Worm (Caenorhabditis elegans) whole organism, L4 larva: ENCODE data around the gene lsd-1.

ENCODE experiments used
- F44E2.7 ChIP-seq: fragments of 200-800 bp; sonication (Bioruptor generic); IDR thresholded peaks from 2 replicates; pipeline ENCODE4 v2.1.2; 2022; ENCODE audit warnings: missing genetic modification characterization, missing compliant biosample characterization
- Y105C5A.15 ChIP-seq: fragments of 200-800 bp; sonication (Bioruptor generic); IDR thresholded peaks from 2 replicates; pipeline ENCODE4 v1.3.6; 2022; ENCODE audit warnings: missing genetic modification characterization, missing compliant biosample characterization
- Y48G9A.11 ChIP-seq: fragments of 200-800 bp; sonication (Bioruptor generic); IDR thresholded peaks from 2 replicates; pipeline ENCODE4 v1.3.6; 2022; ENCODE audit warnings: missing genetic modification reagents, missing genetic modification characterization, missing compliant biosample characterization
- ZK546.5 ChIP-seq, 2 experiments: sonication (generic microtip); optimal IDR thresholded peaks; 2 replicates each; lab custom pipeline; 2017; ENCODE audit warnings: missing biosample characterization in 2 of 2, missing genetic modification characterization in 2 of 2
- aha-1 ChIP-seq: fragments of 150-350 bp; peaks from one replicate; lab custom pipeline; 2014; ENCODE audit warnings: missing biosample characterization, missing genetic modification characterization
- ama-1 ChIP-seq: fragments of 150-350 bp; optimal IDR thresholded peaks from 2 replicates; lab custom pipeline; 2014; ENCODE audit warnings: inconsistent platforms, mixed read lengths
- ceh-82 ChIP-seq: sonication (generic microtip); optimal IDR thresholded peaks from 2 replicates; lab custom pipeline; 2017; ENCODE audit warnings: missing biosample characterization, missing genetic modification characterization
- cey-2 ChIP-seq: sonication (generic microtip); optimal IDR thresholded peaks from 3 replicates; lab custom pipeline; 2017; ENCODE audit warnings: missing genetic modification characterization, mild to moderate bottlenecking, missing compliant biosample characterization, antibody characterized with exemption, borderline replicate concordance; ENCODE audit not compliant: insufficient read depth
- daf-16 ChIP-seq, 3 experiments: sonication (generic microtip); optimal IDR thresholded peaks; 2 replicates each; lab custom pipeline; 2016 to 2017; ENCODE audit warnings: missing genetic modification characterization in 3 of 3, missing genetic modification reagents in 3 of 3, mild to moderate bottlenecking in 2 of 3, missing compliant biosample characterization in 2 of 3, missing biosample characterization in 1 of 3, moderate library complexity in 1 of 3
- daf-8 ChIP-seq: fragments of 200-800 bp; sonication (Bioruptor generic); IDR thresholded peaks from 2 replicates; pipeline ENCODE4 v1.3.6; 2022; ENCODE audit warnings: missing genetic modification characterization, missing compliant biosample characterization
- dmd-6 ChIP-seq: fragments of 200-800 bp; sonication (Bioruptor generic); IDR thresholded peaks from 2 replicates; pipeline ENCODE4 v1.3.6; 2022; ENCODE audit warnings: missing genetic modification reagents, missing genetic modification characterization, missing compliant biosample characterization
- duxl-1 ChIP-seq: sonication (generic microtip); optimal IDR thresholded peaks from 2 replicates; lab custom pipeline; 2016; ENCODE audit warnings: mild to moderate bottlenecking, missing genetic modification characterization, moderate library complexity, missing compliant biosample characterization; ENCODE audit not compliant: poor library complexity
- dve-1 ChIP-seq: sonication (generic microtip); optimal IDR thresholded peaks from 2 replicates; lab custom pipeline; 2017; ENCODE audit warnings: antibody characterized with exemption, mild to moderate bottlenecking, missing genetic modification characterization, missing compliant biosample characterization; ENCODE audit not compliant: insufficient read depth
- hif-1 ChIP-seq, 2 experiments: sonication (generic microtip); optimal IDR thresholded peaks; 2 replicates each; lab custom pipeline; 2016 to 2017; ENCODE audit warnings: missing compliant biosample characterization in 2 of 2, missing genetic modification characterization in 2 of 2, missing genetic modification reagents in 2 of 2, missing genotype in 2 of 2, mild to moderate bottlenecking in 1 of 2
- hlh-11 ChIP-seq: fragments of 200-800 bp; sonication (Bioruptor generic); optimal IDR thresholded peaks from 2 replicates; lab custom pipeline; 2018; ENCODE audit warnings: mild to moderate bottlenecking, missing genetic modification characterization, missing compliant biosample characterization
- lin-1 ChIP-seq: fragments of 200-800 bp; sonication (Bioruptor generic); IDR thresholded peaks from 2 replicates; pipeline ENCODE4 v1.3.6; 2022; ENCODE audit warnings: missing genetic modification reagents, missing genetic modification characterization, missing compliant biosample characterization
- lin-15B ChIP-seq: fragments of 150-350 bp; sonication (generic microtip); optimal IDR thresholded peaks from 3 replicates; lab custom pipeline; 2014; ENCODE audit warnings: missing biosample characterization, missing genetic modification characterization
- lin-29 ChIP-seq: fragments of 200-800 bp; sonication (Bioruptor generic); IDR thresholded peaks from 2 replicates; pipeline ENCODE4 v1.3.6; 2022; ENCODE audit warnings: missing genetic modification reagents, missing genetic modification characterization, missing compliant biosample characterization
- lin-38 ChIP-seq: fragments of 200-800 bp; sonication (Bioruptor generic); IDR thresholded peaks from 2 replicates; pipeline ENCODE4 v1.3.6; 2022; ENCODE audit warnings: missing genetic modification reagents, missing genetic modification characterization, missing compliant biosample characterization
- lin-39 ChIP-seq: fragments of 150-350 bp; optimal IDR thresholded peaks from 2 replicates; lab custom pipeline; 2014; ENCODE audit warnings: missing biosample characterization, missing genetic modification reagents, missing genetic modification characterization
- lsy-2 ChIP-seq, 2 experiments: fragments of 150-350 bp in 1 of 2; sonication (generic microtip) in 1 of 2; optimal IDR thresholded peaks; 2 replicates each; lab custom pipeline; 2014 to 2017; ENCODE audit warnings: missing biosample characterization in 2 of 2, missing genetic modification characterization in 2 of 2
- madf-5 ChIP-seq, 2 experiments: fragments of 200-800 bp; sonication (Bioruptor generic); IDR thresholded peaks; 2 replicates each; pipeline ENCODE4 v1.3.6; 2022; ENCODE audit warnings: missing compliant biosample characterization in 2 of 2, missing genetic modification characterization in 2 of 2
- mep-1 ChIP-seq: fragments of 150-350 bp; sonication (generic microtip); optimal IDR thresholded peaks from 3 replicates; lab custom pipeline; 2014; ENCODE audit warnings: missing biosample characterization, missing genetic modification characterization
- nhr-102 ChIP-seq: sonication (generic microtip); optimal IDR thresholded peaks from 2 replicates; lab custom pipeline; 2016; ENCODE audit warnings: mild to moderate bottlenecking, missing genetic modification characterization, moderate library complexity, missing compliant biosample characterization
- nhr-25 ChIP-seq: sonication (generic microtip); optimal IDR thresholded peaks from 2 replicates; lab custom pipeline; 2017; ENCODE audit warnings: missing genetic modification characterization, mild to moderate bottlenecking, missing compliant biosample characterization, antibody characterized with exemption, moderate library complexity, borderline replicate concordance; ENCODE audit not compliant: insufficient read depth
- nhr-28 ChIP-seq: fragments of 150-350 bp; optimal IDR thresholded peaks from 2 replicates; lab custom pipeline; 2014; ENCODE audit warnings: missing biosample characterization, missing genetic modification characterization
- nhr-42 ChIP-seq: fragments of 200-800 bp; sonication (Bioruptor generic); IDR thresholded peaks from 2 replicates; pipeline ENCODE4 v1.3.6; 2022; ENCODE audit warnings: missing genetic modification characterization, missing compliant biosample characterization
- nhr-48 ChIP-seq: sonication (generic microtip); optimal IDR thresholded peaks from 2 replicates; lab custom pipeline; 2016; ENCODE audit warnings: mild to moderate bottlenecking, missing genetic modification characterization, missing compliant biosample characterization
- php-3 ChIP-seq: fragments of 200-800 bp; sonication (Bioruptor generic); IDR thresholded peaks from 2 replicates; pipeline ENCODE4 v1.3.6; 2022; ENCODE audit warnings: missing genetic modification reagents, missing genetic modification characterization, missing compliant biosample characterization
- pqm-1 ChIP-seq: sonication (generic microtip); optimal IDR thresholded peaks from 2 replicates; lab custom pipeline; 2017; ENCODE audit warnings: missing biosample characterization, missing genetic modification characterization
- saeg-2 ChIP-seq: fragments of 200-800 bp; sonication (Bioruptor generic); IDR thresholded peaks from 2 replicates; pipeline ENCODE4 v1.3.6; 2022; ENCODE audit warnings: missing genetic modification reagents, missing genetic modification characterization, missing compliant biosample characterization
- set-16 ChIP-seq: fragments of 200-800 bp; sonication (Bioruptor generic); IDR thresholded peaks from 2 replicates; pipeline ENCODE4 v1.3.6; 2022; ENCODE audit warnings: missing genetic modification reagents, missing genetic modification characterization, missing compliant biosample characterization
- snpc-1.2 ChIP-seq: fragments of 200-800 bp; sonication (Bioruptor generic); IDR thresholded peaks from 2 replicates; pipeline ENCODE4 v1.3.6; 2022; ENCODE audit warnings: missing genetic modification reagents, missing genetic modification characterization, missing compliant biosample characterization
- tra-1 ChIP-seq: fragments of 200-800 bp; sonication (Bioruptor generic); IDR thresholded peaks from 2 replicates; pipeline ENCODE4 v1.3.6; 2022; ENCODE audit warnings: missing genetic modification reagents, missing genetic modification characterization, missing compliant biosample characterization
- unc-62 ChIP-seq, 3 experiments: fragments of 150-350 bp in 1 of 3; sonication (generic microtip); optimal IDR thresholded peaks in 2 of 3; peaks in 1 of 3; 1 replicate in 1 of 3; 2 replicates in 2 of 3; lab custom pipeline; 2014 to 2017; ENCODE audit warnings: missing biosample characterization in 3 of 3, missing genetic modification characterization in 3 of 3, missing genetic modification reagents in 3 of 3, missing genotype in 1 of 3
- zag-1 ChIP-seq: fragments of 150-350 bp; optimal IDR thresholded peaks from 2 replicates; lab custom pipeline; 2014; ENCODE audit warnings: missing biosample characterization, missing genetic modification characterization
- zfp-3 ChIP-seq: fragments of 200-800 bp; sonication (Bioruptor generic); conservative IDR thresholded peaks from 2 replicates; pipeline ENCODE4 v1.3.6; 2022; ENCODE audit warnings: missing genetic modification reagents, missing genetic modification characterization, missing compliant biosample characterization
- zip-11 ChIP-seq: fragments of 200-800 bp; sonication (Bioruptor generic); IDR thresholded peaks from 2 replicates; pipeline ENCODE4 v1.3.6; 2022; ENCODE audit warnings: missing genetic modification characterization, missing compliant biosample characterization

lsd-1 gene

ce11 chrX:11965663-11966304 is 17.1 kb downstream of the lsd-1 start, which contains the start of gene sams-1 (continued):
- TF ChIP-seq set-16 (GFP tag; lab: Robert Waterston, UW): no peak
- TF ChIP-seq lin-29: no peak
- TF ChIP-seq lin-15B: no peak

ce11 chrX:11967034-11967433 is 18.4 kb downstream of the lsd-1 start:
- TF ChIP-seq aha-1 (peak; percentile 96), Y105C5A.15 (GFP tag; lab: Robert Waterston, UW) (no peak), ama-1 (lab: Kevin White, UChicago) (peak; percentile 57)
- TF ChIP-seq, all 104 proteins: peak for 2

ce11 chrX:11968024-11968598 is 19.5 kb downstream of the lsd-1 start:
- TF ChIP-seq ZK546.5 (tag; optimal IDR thresholded peaks at IDR 0.05; lab: Kevin White, UChicago) (no peak), aha-1 (peak; percentile 46), madf-5 (GFP tag; IDR thresholded peaks at IDR 0.05; lab: Robert Waterston, UW) (no peak), zfp-3 (peak; percentile 84), dve-1 (tag; lab: Kevin White, UChicago) (peak; percentile 81), lin-1 (GFP tag; lab: Robert Waterston, UW) (peak; percentile 16), duxl-1 (tag; lab: Kevin White, UChicago) (peak; percentile 12), ceh-82 (tag; lab: Kevin White, UChicago) (no peak), snpc-1.2 (GFP tag; lab: Robert Waterston, UW) (no peak), nhr-102 (peak; percentile 26), F44E2.7 (GFP tag; lab: Robert Waterston, UW) (no peak), php-3 (GFP tag; lab: Robert Waterston, UW) (peak; percentile 83), saeg-2 (0 out of 2 replicates have a peak, but pooled peaks have one; percentile 19), zip-11 (GFP tag; lab: Robert Waterston, UW) (no peak), cey-2 (tag; lab: Kevin White, UChicago) (no peak), nhr-28 (tag; lab: Kevin White, UChicago) (peak; percentile 81), ama-1 (lab: Kevin White, UChicago) (peak; percentile 15), Y48G9A.11 (GFP tag; lab: Robert Waterston, UW) (0 out of 2 replicates have a peak, but pooled peaks have one; percentile 43), lin-38 (0 out of 2 replicates have a peak, but pooled peaks have one; percentile 29), mep-1 (tag; lab: Kevin White, UChicago) (peak; percentile 21), nhr-48 (tag; lab: Kevin White, UChicago) (peak; percentile 7), hif-1 (tag; optimal IDR thresholded peaks at IDR 0.05; lab: Kevin White, UChicago) (peak in 1 of 2 experiments; percentile 65), nhr-25 (tag; lab: Kevin White, UChicago) (peak; percentile 6), unc-62 (GFP tag; optimal IDR thresholded peaks at IDR 0.05 in 1 of 2; lab: Kevin White, UChicago) (peak in 1 of 2 experiments; percentile 70), unc-62 (tag; optimal IDR thresholded peaks at IDR 0.05; lab: Kevin White, UChicago) (no peak), nhr-42 (peak; percentile 31; the same call in 1 of the 2 replicates), tra-1 (GFP tag; lab: Robert Waterston, UW) (peak; percentile 61), pqm-1 (tag; lab: Kevin White, UChicago) (peak; percentile 78), zag-1 (no peak), dmd-6 (GFP tag; lab: Robert Waterston, UW) (peak; percentile 77), lsy-2 (tag; optimal IDR thresholded peaks at IDR 0.05; lab: Kevin White, UChicago) (peak in 1 of 2 experiments; percentile 20), hlh-11 (tag; lab: Kevin White, UChicago) (peak; percentile 56), daf-8 (GFP tag; lab: Robert Waterston, UW) (no peak), daf-16 (GFP tag; optimal IDR thresholded peaks at IDR 0.05; lab: Kevin White, UChicago) (no peak), daf-16 (tag; optimal IDR thresholded peaks at IDR 0.05; lab: Kevin White, UChicago) (peak; percentile 80), lin-39 (tag; lab: Kevin White, UChicago) (no peak)
